Fruit fly (Drosophila melanogaster): ENCODE results near the gene Paip2.

Paip2 gene

DNA sequence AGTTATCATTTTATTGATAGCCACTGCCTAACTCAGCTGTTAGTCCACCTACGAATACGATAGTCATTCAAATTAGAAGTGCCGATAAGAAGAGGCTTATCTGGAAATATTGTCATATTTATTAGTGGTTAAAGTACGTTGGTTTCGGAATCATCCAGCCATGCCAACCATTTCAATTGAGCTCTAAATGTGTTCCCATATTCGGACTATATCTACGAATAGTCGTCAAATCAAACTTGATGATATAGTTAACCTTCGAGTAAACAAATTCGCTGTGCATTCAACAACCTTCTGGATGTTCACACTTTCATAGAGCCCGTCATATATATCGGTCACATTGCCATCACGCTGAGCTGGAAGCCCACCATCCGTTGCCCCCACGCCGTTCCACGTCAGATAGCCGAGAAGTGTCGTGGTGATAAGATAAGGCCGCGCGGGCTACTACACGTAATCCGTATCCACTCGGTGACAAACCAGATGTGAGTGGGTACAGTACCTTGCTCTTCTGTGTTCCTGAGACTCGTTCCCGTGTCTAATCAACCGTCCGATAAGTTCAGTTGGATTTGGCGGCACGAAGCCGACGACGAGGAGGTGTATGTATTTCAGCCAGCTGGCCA lies 37.8 kb downstream of the Paip2 start (continued):
- TF ChIP-seq B-H2 (GFP tag; optimal IDR thresholded peaks at IDR 0.05): no peak
- TF ChIP-seq Oli (tag; optimal IDR thresholded peaks at IDR 0.05): no peak
- TF ChIP-seq CG6175 (GFP tag; IDR thresholded peaks at IDR 0.05): peak; percentile 67; the same call in 2 of the 3 replicates
- TF ChIP-seq CG12769 (tag; optimal IDR thresholded peaks at IDR 0.05): no peak
- no peak for TF ChIP-seq hb (GFP tag; IDR thresholded peaks at IDR 0.05; ENCODE audit: partially characterized antibody)
- TF ChIP-seq CG18619 (GFP tag; optimal IDR thresholded peaks at IDR 0.05): no peak
- peak; percentile 20 for TF ChIP-seq CG7987 (GFP tag; optimal IDR thresholded peaks at IDR 0.05)
- peak; percentile 66 for TF ChIP-seq CG34376 (GFP tag; optimal IDR thresholded peaks at IDR 0.05)
- no peak for TF ChIP-seq CG4328 (GFP tag; optimal IDR thresholded peaks at IDR 0.05)
- no peak for TF ChIP-seq CG12155 (GFP tag; optimal IDR thresholded peaks at IDR 0.05)

DNA sequence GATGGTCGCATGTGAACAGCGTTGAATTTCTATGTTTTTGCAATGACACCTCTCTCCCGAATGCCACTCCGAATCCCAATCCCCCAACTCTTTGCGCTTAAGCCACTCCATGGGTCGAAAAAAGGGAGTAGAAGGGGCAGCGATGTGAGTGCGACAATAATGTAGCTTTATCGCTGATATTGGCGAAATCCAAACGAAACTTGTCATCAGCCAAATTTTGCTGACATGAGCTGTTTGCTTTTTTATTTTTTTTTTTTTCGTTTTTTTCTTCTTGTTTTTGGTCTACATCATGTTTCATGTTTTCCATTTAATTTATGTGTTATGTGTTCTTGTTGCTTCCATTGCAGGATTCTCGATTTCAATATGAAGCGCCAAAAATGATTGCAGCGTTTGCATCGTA lies 38.4 kb downstream of the Paip2 start:
- TF ChIP-seq CG3281 (GFP tag; optimal IDR thresholded peaks at IDR 0.05) (no peak), CG3407 (GFP tag; optimal IDR thresholded peaks at IDR 0.05) (no peak), CG17385 (GFP tag; optimal IDR thresholded peaks at IDR 0.05) (no peak), esg (GFP tag; conservative IDR thresholded peaks at IDR 0.05) (no peak), CG18599 (GFP tag; optimal IDR thresholded peaks at IDR 0.05) (no peak), HLH3B (GFP tag; IDR thresholded peaks at IDR 0.05) (no peak), CG33557 (GFP tag; optimal IDR thresholded peaks at IDR 0.05) (no peak), gsb-n (tag; optimal IDR thresholded peaks at IDR 0.05) (no peak), Dll (GFP tag; IDR thresholded peaks at IDR 0.05; ENCODE audit: partially characterized antibody) (no peak), CG9609 (GFP tag; optimal IDR thresholded peaks at IDR 0.05) (no peak)

DNA sequence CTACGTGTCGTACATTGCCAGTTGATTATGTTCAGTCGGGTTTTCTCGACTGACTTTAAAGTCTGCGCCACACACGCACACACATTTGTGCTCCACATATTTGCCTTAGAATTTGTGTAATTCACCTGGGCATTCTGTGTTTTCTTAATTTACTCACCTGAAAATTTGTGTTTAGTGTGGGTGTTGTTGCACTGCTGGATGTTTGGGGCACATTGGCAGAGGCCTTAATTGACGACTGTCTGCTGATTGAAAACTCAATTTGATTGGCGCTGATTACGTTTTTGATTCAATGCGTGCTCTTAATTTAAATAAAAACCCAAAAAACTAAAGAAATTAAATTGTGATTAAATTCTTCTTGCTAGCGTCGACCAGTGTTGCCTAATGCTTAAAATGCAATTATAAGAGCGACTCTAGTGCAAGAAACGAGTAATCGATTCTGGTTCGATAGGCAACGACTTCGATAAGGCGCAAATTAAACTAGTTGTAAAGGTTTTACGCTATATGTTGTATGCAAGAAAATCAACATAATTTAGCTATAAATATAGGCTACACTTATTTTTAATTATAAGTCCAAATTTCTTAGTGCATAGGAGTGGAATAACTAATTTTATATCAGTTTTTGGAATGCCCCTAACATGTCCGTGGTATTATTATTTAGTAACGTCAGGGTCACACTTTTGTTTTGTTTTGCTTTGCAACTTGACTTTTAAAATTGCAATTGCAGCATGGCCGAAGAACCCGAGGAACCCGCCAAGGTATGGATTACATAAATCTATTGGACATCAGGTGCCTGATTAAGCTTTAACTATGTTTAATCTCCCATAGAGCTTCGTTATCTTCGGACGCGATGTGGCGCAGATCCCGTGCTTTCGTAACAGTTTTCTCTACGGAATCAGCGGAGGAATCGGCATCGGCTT lies 49.9 kb downstream of the Paip2 start, which contains the start of the genes CG46281 and CG46280:
CG46281 (minus strand) TSS at position 51 of the 917 bp plus-strand sequence.
CG46280 (minus strand) TSS at position 403 of the 917 bp plus-strand sequence.
- TF ChIP-seq CG17829 (tag; optimal IDR thresholded peaks at IDR 0.05) (peak; percentile 66), Aef1 (GFP tag; IDR thresholded peaks at IDR 0.05) (no peak), exex (tag; optimal IDR thresholded peaks at IDR 0.05) (no peak), CG6175 (GFP tag; IDR thresholded peaks at IDR 0.05) (no peak), CG17385 (GFP tag; optimal IDR thresholded peaks at IDR 0.05) (peak; percentile 42), CG10267 (tag; optimal IDR thresholded peaks at IDR 0.05) (peak; percentile 96), CG6272 (GFP tag; IDR thresholded peaks at IDR 0.05) (no peak), zen (tag; optimal IDR thresholded peaks at IDR 0.05) (peak; percentile 82), Dp (GFP tag; optimal IDR thresholded peaks at IDR 0.05) (peak; percentile 57), Bgb (GFP tag; IDR thresholded peaks at IDR 0.05; ENCODE audit: partially characterized antibody) (0 out of 2 replicates have a peak, but pooled peaks have one; percentile 28), Optix (GFP tag; IDR thresholded peaks at IDR 0.05) (no peak), CG10959 (GFP tag; IDR thresholded peaks at IDR 0.05) (no peak), sna (GFP tag; IDR thresholded peaks at IDR 0.05; ENCODE audit: partially characterized antibody) (0 out of 2 replicates have a peak, but pooled peaks have one; percentile 53), Hr51 (GFP tag; optimal IDR thresholded peaks at IDR 0.05) (peak in 1 of 2 experiments; percentile 11), CG3847 (GFP tag; IDR thresholded peaks at IDR 0.05) (0 out of 2 replicates have a peak, but pooled peaks have one; percentile 36), bab2 (GFP tag; optimal IDR thresholded peaks at IDR 0.05) (peak; percentile 2), Tbp (GFP tag; optimal IDR thresholded peaks at IDR 0.05) (peak; percentile 32), lmd (GFP tag; IDR thresholded peaks at IDR 0.05) (no peak), CG13775 (GFP tag; optimal IDR thresholded peaks at IDR 0.05) (peak; percentile 30), CG7786 (GFP tag; optimal IDR thresholded peaks at IDR 0.05) (peak; percentile 6), inv (GFP tag; IDR thresholded peaks at IDR 0.05; ENCODE audit: partially characterized antibody) (0 out of 2 replicates have a peak, but pooled peaks have one; percentile 24), cas (GFP tag; IDR thresholded peaks at IDR 0.05) (0 out of 2 replicates have a peak, but pooled peaks have one; percentile 21), chif (GFP tag; optimal IDR thresholded peaks at IDR 0.05) (peak in 1 of 2 experiments; percentile 38), CG4617 (GFP tag; optimal IDR thresholded peaks at IDR 0.05; ENCODE audit: borderline replicate concordance) (peak; percentile 76), Side (GFP tag; optimal IDR thresholded peaks at IDR 0.05) (peak; percentile 29), bigmax (GFP tag; optimal IDR thresholded peaks at IDR 0.05) (no peak)
